Fruit fly (Drosophila melanogaster) whole organism, adult: Measurements from ENCODE around the gene CG31898.

Experiments used
- CG11617 ChIP-seq: fragments of 200-800 bp; sonication (Bioruptor generic); optimal IDR thresholded peaks from 2 replicates; lab custom pipeline; 2017; ENCODE audit warnings: mild to moderate bottlenecking, missing biosample characterization, missing genetic modification reagents, missing genetic modification characterization
- Hr96 ChIP-seq: fragments of 200-800 bp; sonication (Bioruptor generic); optimal IDR thresholded peaks from 2 replicates; lab custom pipeline; 2016; ENCODE audit warnings: missing biosample characterization, missing genetic modification characterization
- kay ChIP-seq: fragments of 200-800 bp; sonication (Bioruptor generic); peaks from one replicate; lab custom pipeline; 2016; ENCODE audit warnings: missing biosample characterization, missing genetic modification characterization, borderline replicate concordance
- toe ChIP-seq: fragments of 200-800 bp; sonication (Bioruptor generic); optimal IDR thresholded peaks from 2 replicates; lab custom pipeline; 2016; ENCODE audit warnings: missing biosample characterization, missing genetic modification characterization

dm6 chr2L:8355419-8355818 is 44.8 kb upstream of the CG31898 start:
- TF ChIP-seq kay (GFP tag; lab: Kevin White, UChicago): peak; percentile 38
- TF ChIP-seq CG11617: no peak
- TF ChIP-seq toe (GFP tag; lab: Kevin White, UChicago): no peak
- no peak for TF ChIP-seq Hr96 (GFP tag; lab: Kevin White, UChicago)
